Fruit fly (Drosophila melanogaster): ENCODE data around the gene CG32085.

Gene CG32085

DNA sequence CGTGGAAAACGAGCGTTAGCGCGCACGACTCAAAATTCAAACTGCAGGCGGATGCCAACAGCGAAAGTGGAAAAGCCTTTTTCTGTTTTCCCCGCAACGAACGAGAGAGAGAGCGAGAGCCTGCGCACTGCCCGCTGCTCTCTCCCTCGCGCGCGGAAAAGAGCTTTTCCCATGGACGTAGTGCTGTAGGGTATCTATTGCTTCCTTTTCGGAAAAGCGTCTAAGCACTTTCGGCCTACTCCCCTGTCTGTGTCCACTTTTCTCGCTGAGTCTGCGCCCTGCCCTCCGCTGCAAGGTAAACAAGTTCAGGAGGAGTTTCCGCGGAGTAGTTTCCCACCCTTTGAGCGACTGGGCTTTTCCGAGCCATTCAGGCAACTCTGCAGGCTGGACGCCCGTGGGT, at the start of gene CG32085 (continued):
- TF ChIP-seq Bdp1 (GFP tag; optimal IDR thresholded peaks at IDR 0.05) (no peak), CG14965 (GFP tag; optimal IDR thresholded peaks at IDR 0.05; ENCODE audit: borderline replicate concordance) (no peak), CG12155 (GFP tag; optimal IDR thresholded peaks at IDR 0.05) (peak; percentile 60), CG15011 (GFP tag; optimal IDR thresholded peaks at IDR 0.05) (no peak), nerfin-2 (GFP tag; IDR thresholded peaks at IDR 0.05; ENCODE audit: partially characterized antibody) (no peak), lbe (GFP tag; optimal IDR thresholded peaks at IDR 0.05) (no peak), shn (GFP tag; optimal IDR thresholded peaks at IDR 0.05) (peak; percentile 42), eyg (GFP tag; optimal IDR thresholded peaks at IDR 0.05) (peak; percentile 53), NfI (GFP tag; optimal IDR thresholded peaks at IDR 0.05) (peak; percentile 45), z (GFP tag; IDR thresholded peaks at IDR 0.05) (0 out of 3 replicates have a peak, but pooled peaks have one; percentile 29), dmrt99B (tag; optimal IDR thresholded peaks at IDR 0.05) (peak; percentile 48), gfzf (GFP tag; optimal IDR thresholded peaks at IDR 0.05) (no peak), ato (GFP tag; IDR thresholded peaks at IDR 0.05; ENCODE audit: partially characterized antibody) (no peak), CG8281 (tag; optimal IDR thresholded peaks at IDR 0.05) (no peak), Meics (GFP tag; optimal IDR thresholded peaks at IDR 0.05) (peak; percentile 76), CG32532 (GFP tag; IDR thresholded peaks at IDR 0.05) (peak; percentile 91), Abd-B (GFP tag; optimal IDR thresholded peaks at IDR 0.05) (no peak), CG6254 (GFP tag; optimal IDR thresholded peaks at IDR 0.05) (no peak), cwo (GFP tag; optimal IDR thresholded peaks at IDR 0.05) (peak; percentile 64), ewg (GFP tag; optimal IDR thresholded peaks at IDR 0.05) (peak; percentile 99), Dad (GFP tag; optimal IDR thresholded peaks at IDR 0.05) (peak; percentile 21), CG6654 (GFP tag; optimal IDR thresholded peaks at IDR 0.05) (peak; percentile 3), CkIIα-i1 (GFP tag; IDR thresholded peaks at IDR 0.05) (no peak), stwl (tag; optimal IDR thresholded peaks at IDR 0.05) (no peak), Hr78 (GFP tag; optimal IDR thresholded peaks at IDR 0.05) (no peak), NC2β (GFP tag; optimal IDR thresholded peaks at IDR 0.05) (peak; percentile 21), HLHmδ (GFP tag; optimal IDR thresholded peaks at IDR 0.05) (peak; percentile 18), Gug (GFP tag; IDR thresholded peaks at IDR 0.05) (peak; percentile 90), HmgD (GFP tag; optimal IDR thresholded peaks at IDR 0.05) (no peak), CG2875 (GFP tag; optimal IDR thresholded peaks at IDR 0.05) (no peak), CG11504 (tag; optimal IDR thresholded peaks at IDR 0.05) (peak; percentile 45), bab2 (GFP tag; optimal IDR thresholded peaks at IDR 0.05) (peak; percentile 33), Elba2 (GFP tag; optimal IDR thresholded peaks at IDR 0.05) (no peak), ttk (GFP tag; IDR thresholded peaks at IDR 0.05) (no peak), pum (GFP tag; optimal IDR thresholded peaks at IDR 0.05) (peak; percentile 52), CG6813 (GFP tag; optimal IDR thresholded peaks at IDR 0.05) (peak; percentile 50), crol (GFP tag; IDR thresholded peaks at IDR 0.05) (peak; percentile 42; the same call in 1 of the 2 replicates), CG12219 (GFP tag; optimal IDR thresholded peaks at IDR 0.05) (peak; percentile 13), insv (GFP tag; optimal IDR thresholded peaks at IDR 0.05) (no peak), dati (GFP tag; IDR thresholded peaks at IDR 0.05) (no peak), Dfd (GFP tag; optimal IDR thresholded peaks at IDR 0.05) (no peak), CG43689 (GFP tag; IDR thresholded peaks at IDR 0.05) (no peak), Nf-YA (GFP tag; IDR thresholded peaks at IDR 0.05) (no peak), CG17612 (GFP tag; IDR thresholded peaks at IDR 0.05) (0 out of 2 replicates have a peak, but pooled peaks have one; percentile 43), zfh2 (GFP tag; optimal IDR thresholded peaks at IDR 0.05) (peak; percentile 71), sim (GFP tag; IDR thresholded peaks at IDR 0.05) (no peak), CG17359 (tag; optimal IDR thresholded peaks at IDR 0.05) (peak; percentile 54), sna (GFP tag; IDR thresholded peaks at IDR 0.05; ENCODE audit: partially characterized antibody) (no peak), dimm (GFP tag; IDR thresholded peaks at IDR 0.05) (no peak), odd (GFP tag; optimal IDR thresholded peaks at IDR 0.05) (peak; percentile 5)

Measured in whole organism, embryonic.